Worm (Caenorhabditis elegans) whole organism, mixed stage, embryonic: ENCODE results near the gene F26A1.19.

Source experiments
- nhr-12 ChIP-seq: fragments of 150-350 bp; optimal IDR thresholded peaks from 2 replicates; lab custom pipeline; 2014; ENCODE audit warnings: missing biosample characterization, missing genetic modification characterization
- nhr-76 ChIP-seq: sonication (generic microtip); optimal IDR thresholded peaks from 2 replicates; lab custom pipeline; 2017; ENCODE audit warnings: missing biosample characterization, missing genetic modification characterization
- unc-39 ChIP-seq: fragments of 150-350 bp; optimal IDR thresholded peaks from 2 replicates; lab custom pipeline; 2014; ENCODE audit warnings: missing biosample characterization, missing genetic modification characterization

ce11 chrIII:4796039-4796438, 41.5 kb upstream of the F26A1.19 start:
- no peak for TF ChIP-seq nhr-76 (tag; lab: Kevin White, UChicago)
- no peak for TF ChIP-seq nhr-12 (tag; lab: Kevin White, UChicago)
- TF ChIP-seq unc-39 (tag; lab: Kevin White, UChicago) = no peak
